Fruit fly (Drosophila melanogaster) whole organism, embryonic: ENCODE measurements around the gene Prp3.

Experiments
- Ada2b ChIP-seq: fragments of 200-800 bp; sonication (Bioruptor generic); IDR thresholded peaks from 2 replicates; pipeline ENCODE4 v1.3.6; 2022; ENCODE audit warnings: missing biosample characterization, missing genetic modification characterization
- Atf6 ChIP-seq: fragments of 200-800 bp; sonication (Bioruptor generic); IDR thresholded peaks from 2 replicates; pipeline ENCODE4 v1.3.6; 2022; ENCODE audit warnings: missing biosample characterization, missing genetic modification characterization
- Awh ChIP-seq: fragments of 200-800 bp; sonication (Bioruptor generic); IDR thresholded peaks from 2 replicates; pipeline ENCODE4, ENCODE4 v1.3.6; 2022; ENCODE audit warnings: missing biosample characterization, missing genetic modification characterization
- BtbVII ChIP-seq: fragments of 200-800 bp; sonication (Bioruptor generic); optimal IDR thresholded peaks from 3 replicates; lab custom pipeline; 2017; ENCODE audit warnings: missing biosample characterization, mild to moderate bottlenecking, missing genetic modification characterization
- C15 ChIP-seq: fragments of 200-800 bp; sonication (Bioruptor generic); IDR thresholded peaks from 3 replicates; pipeline ENCODE4 v1.3.6; 2022; ENCODE audit warnings: missing biosample characterization, missing genetic modification characterization
- CG11456 ChIP-seq: fragments of 200-800 bp; sonication (Bioruptor generic); IDR thresholded peaks from 3 replicates; pipeline ENCODE4 v1.3.6; 2022; ENCODE audit warnings: missing biosample characterization, missing genetic modification characterization
- CG11723 ChIP-seq: fragments of 200-800 bp; sonication (Bioruptor generic); optimal IDR thresholded peaks from 2 replicates; lab custom pipeline; 2017; ENCODE audit warnings: missing biosample characterization, mild to moderate bottlenecking, missing genetic modification characterization
- CG13424 ChIP-seq: fragments of 200-800 bp; sonication (Bioruptor generic); optimal IDR thresholded peaks from 2 replicates; lab custom pipeline; 2019; ENCODE audit warnings: missing biosample characterization, mild to moderate bottlenecking, missing genetic modification characterization, moderate library complexity
- CG15601 ChIP-seq: fragments of 200-800 bp; sonication (Bioruptor generic); optimal IDR thresholded peaks from 3 replicates; lab custom pipeline; 2019; ENCODE audit warnings: missing biosample characterization, mild to moderate bottlenecking, missing genetic modification characterization, moderate library complexity
- CG15696 ChIP-seq: fragments of 200-800 bp; sonication (Bioruptor generic); optimal IDR thresholded peaks from 2 replicates; lab custom pipeline; 2019; ENCODE audit warnings: missing biosample characterization, mild to moderate bottlenecking, missing genetic modification characterization, moderate library complexity
- CG16863 ChIP-seq: fragments of 200-800 bp; sonication (Bioruptor generic); optimal IDR thresholded peaks from 3 replicates; lab custom pipeline; 2016; ENCODE audit warnings: missing biosample characterization, missing genetic modification characterization
- CG17359 ChIP-seq: fragments of 200-800 bp; sonication (Bioruptor generic); optimal IDR thresholded peaks from 3 replicates; lab custom pipeline; 2018; ENCODE audit warnings: missing biosample characterization, mild to moderate bottlenecking, missing genetic modification characterization, moderate library complexity
- CG17361 ChIP-seq: fragments of 200-800 bp; sonication (Bioruptor generic); IDR thresholded peaks from 3 replicates; pipeline ENCODE4 v1.3.6; 2022; ENCODE audit warnings: missing biosample characterization, missing genetic modification characterization
- CG17568 ChIP-seq: fragments of 200-800 bp; sonication (Bioruptor generic); optimal IDR thresholded peaks from 2 replicates; lab custom pipeline; 2018; ENCODE audit warnings: missing biosample characterization, mild to moderate bottlenecking, missing genetic modification characterization, moderate library complexity
- CG18764 ChIP-seq: fragments of 200-800 bp; sonication (Bioruptor generic); optimal IDR thresholded peaks from 3 replicates; lab custom pipeline; 2016; ENCODE audit warnings: missing biosample characterization, missing genetic modification characterization
- CG4424 ChIP-seq: fragments of 200-800 bp; sonication (Bioruptor generic); optimal IDR thresholded peaks from 3 replicates; lab custom pipeline; 2016; ENCODE audit warnings: missing biosample characterization, missing genetic modification characterization
- CG6683 ChIP-seq: fragments of 200-800 bp; sonication (Bioruptor generic); optimal IDR thresholded peaks from 2 replicates; lab custom pipeline; 2017; ENCODE audit warnings: missing biosample characterization, mild to moderate bottlenecking, missing genetic modification characterization, missing genetic modification reagents
- CG7357 ChIP-seq: fragments of 200-800 bp; sonication (Bioruptor generic); IDR thresholded peaks from 3 replicates; pipeline ENCODE4 v1.3.6; 2022; ENCODE audit warnings: missing biosample characterization, missing genetic modification characterization
- CG7839 ChIP-seq: fragments of 200-800 bp; sonication (Bioruptor generic); optimal IDR thresholded peaks from 3 replicates; lab custom pipeline; 2018; ENCODE audit warnings: missing biosample characterization, mild to moderate bottlenecking, missing genetic modification characterization, moderate library complexity
- CHES-1-like ChIP-seq: fragments of 200-800 bp; sonication (Bioruptor generic); optimal IDR thresholded peaks from 2 replicates; lab custom pipeline; 2016; ENCODE audit warnings: missing biosample characterization, missing genetic modification characterization
- CTCF ChIP-seq: fragments of 200-800 bp; sonication (Bioruptor generic); optimal IDR thresholded peaks from 2 replicates; lab custom pipeline; 2017; ENCODE audit warnings: missing biosample characterization, mild to moderate bottlenecking, missing genetic modification characterization, moderate library complexity
- Dad ChIP-seq: fragments of 200-800 bp; sonication (Bioruptor generic); optimal IDR thresholded peaks from 3 replicates; lab custom pipeline; 2016; ENCODE audit warnings: missing biosample characterization, missing genetic modification characterization
- HLH4C ChIP-seq: fragments of 200-800 bp; sonication (Bioruptor generic); IDR thresholded peaks from 3 replicates; pipeline ENCODE4 v1.3.6; 2022; ENCODE audit warnings: missing biosample characterization, missing genetic modification characterization; ENCODE audit not compliant: partially characterized antibody
- HLHmδ ChIP-seq: fragments of 200-800 bp; sonication (Bioruptor generic); optimal IDR thresholded peaks from 2 replicates; lab custom pipeline; 2018; ENCODE audit warnings: missing biosample characterization, mild to moderate bottlenecking, missing genetic modification characterization, moderate library complexity
- Hsf ChIP-seq: fragments of 200-800 bp; sonication (Bioruptor generic); optimal IDR thresholded peaks from 3 replicates; lab custom pipeline; 2016; ENCODE audit warnings: missing biosample characterization, missing genetic modification characterization
- Meics ChIP-seq: fragments of 200-800 bp; sonication (Bioruptor generic); optimal IDR thresholded peaks from 2 replicates; lab custom pipeline; 2017; ENCODE audit warnings: missing biosample characterization, mild to moderate bottlenecking, missing genetic modification characterization
- Opbp ChIP-seq: fragments of 200-800 bp; sonication (Bioruptor generic); IDR thresholded peaks from 3 replicates; pipeline ENCODE4 v1.3.6; 2022; ENCODE audit warnings: missing biosample characterization, missing genetic modification characterization; ENCODE audit not compliant: partially characterized antibody
- PHDP ChIP-seq: fragments of 200-800 bp; sonication (Bioruptor generic); optimal IDR thresholded peaks from 3 replicates; lab custom pipeline; 2018; ENCODE audit warnings: missing biosample characterization, mild to moderate bottlenecking, missing genetic modification characterization, moderate library complexity
- Ravus ChIP-seq: fragments of 200-800 bp; sonication (Bioruptor generic); IDR thresholded peaks from 2 replicates; pipeline ENCODE4 v1.3.6; 2022; ENCODE audit warnings: missing biosample characterization, missing genetic modification characterization
- Rx ChIP-seq: fragments of 200-800 bp; sonication (Bioruptor generic); IDR thresholded peaks from 2 replicates; pipeline ENCODE4 v1.3.6; 2022; ENCODE audit warnings: missing biosample characterization, missing genetic modification characterization
- Scr ChIP-seq: fragments of 200-800 bp; sonication (Bioruptor generic); IDR thresholded peaks from 2 replicates; pipeline ENCODE4 v1.3.6; 2022; ENCODE audit warnings: missing biosample characterization, missing genetic modification characterization; ENCODE audit not compliant: partially characterized antibody
- Six4 ChIP-seq: fragments of 200-800 bp; sonication (Bioruptor generic); optimal IDR thresholded peaks from 2 replicates; lab custom pipeline; 2016; ENCODE audit warnings: missing biosample characterization, missing genetic modification characterization
- Sry-δ ChIP-seq: fragments of 200-800 bp; sonication (Bioruptor generic); optimal IDR thresholded peaks from 2 replicates; lab custom pipeline; 2016; ENCODE audit warnings: missing biosample characterization, missing genetic modification characterization
- Stat92E ChIP-seq, 3 experiments: fragments of >200 bp in 2 of 3; fragments of 200-800 bp in 1 of 3; sonication (Bioruptor generic) in 1 of 3; optimal IDR thresholded peaks; 2 replicates each; lab custom pipeline; 2017 to 2019; ENCODE audit warnings: missing biosample characterization in 3 of 3, missing genetic modification characterization in 3 of 3, mild to moderate bottlenecking in 1 of 3, moderate library complexity in 1 of 3
- abd-A ChIP-seq: fragments of 200-800 bp; sonication (Bioruptor generic); optimal IDR thresholded peaks from 3 replicates; lab custom pipeline; 2019; ENCODE audit warnings: missing biosample characterization, mild to moderate bottlenecking, missing genetic modification characterization, moderate library complexity
- ara ChIP-seq: fragments of 200-800 bp; sonication (Bioruptor generic); IDR thresholded peaks from 2 replicates; pipeline ENCODE4 v1.3.6; 2022; ENCODE audit warnings: missing biosample characterization, missing genetic modification characterization
- bcd ChIP-seq: fragments of 200-800 bp; sonication (Bioruptor generic); optimal IDR thresholded peaks from 2 replicates; lab custom pipeline; 2017; ENCODE audit warnings: missing biosample characterization, mild to moderate bottlenecking, missing genetic modification characterization
- ci ChIP-seq: fragments of 200-800 bp; sonication (Bioruptor generic); IDR thresholded peaks from 3 replicates; pipeline ENCODE4 v1.3.6; 2022; ENCODE audit warnings: missing biosample characterization, missing genetic modification characterization
- emc ChIP-seq: fragments of 200-800 bp; sonication (Bioruptor generic); optimal IDR thresholded peaks from 2 replicates; lab custom pipeline; 2016; ENCODE audit warnings: missing biosample characterization, missing genetic modification characterization
- ewg ChIP-seq: fragments of 200-800 bp; sonication (Bioruptor generic); optimal IDR thresholded peaks from 3 replicates; lab custom pipeline; 2017; ENCODE audit warnings: mild to moderate bottlenecking, missing biosample characterization, missing genetic modification reagents, missing genetic modification characterization
- gfzf ChIP-seq: fragments of 200-800 bp; sonication (Bioruptor generic); optimal IDR thresholded peaks from 2 replicates; lab custom pipeline; 2016; ENCODE audit warnings: missing biosample characterization, mild to moderate bottlenecking, missing genetic modification characterization, moderate library complexity
- gsb-n ChIP-seq: fragments of 200-800 bp; sonication (Bioruptor generic); optimal IDR thresholded peaks from 3 replicates; lab custom pipeline; 2018; ENCODE audit warnings: missing biosample characterization, mild to moderate bottlenecking, missing genetic modification characterization
- hb ChIP-seq: fragments of 200-800 bp; sonication (Bioruptor generic); IDR thresholded peaks from 3 replicates; pipeline ENCODE4 v1.3.6; 2022; ENCODE audit warnings: missing biosample characterization, missing genetic modification characterization; ENCODE audit not compliant: partially characterized antibody
- hkb ChIP-seq, 2 experiments: fragments of 200-800 bp in 1 of 2; fragments of >200 bp in 1 of 2; sonication (Bioruptor generic) in 1 of 2; IDR thresholded peaks in 1 of 2; optimal IDR thresholded peaks in 1 of 2; 2 replicates each; pipeline versions ENCODE4 v1.3.6 to Lab custom; 2017 to 2022; ENCODE audit warnings: missing biosample characterization in 1 of 2, missing genetic modification characterization in 1 of 2
- insv ChIP-seq, 2 experiments: fragments of 200-800 bp; sonication (Bioruptor generic); optimal IDR thresholded peaks; 3 replicates each; lab custom pipeline; 2016 to 2018; ENCODE audit warnings: missing biosample characterization in 2 of 2, missing genetic modification characterization in 2 of 2
- run ChIP-seq: fragments of 200-800 bp; sonication (Bioruptor generic); optimal IDR thresholded peaks from 3 replicates; lab custom pipeline; 2018; ENCODE audit warnings: missing biosample characterization, mild to moderate bottlenecking, missing genetic modification characterization
- ssp ChIP-seq: fragments of 200-800 bp; sonication (Bioruptor generic); IDR thresholded peaks from 2 replicates; pipeline ENCODE4 v1.3.6; 2022; ENCODE audit warnings: missing biosample characterization, missing genetic modification characterization
- tll ChIP-seq, 2 experiments: fragments of 200-800 bp in 1 of 2; fragments of >200 bp in 1 of 2; sonication (Bioruptor generic) in 1 of 2; optimal IDR thresholded peaks; 2 replicates each; lab custom pipeline; 2017 to 2019; ENCODE audit warnings: missing biosample characterization in 2 of 2, missing genetic modification characterization in 2 of 2, mild to moderate bottlenecking in 1 of 2, moderate library complexity in 1 of 2
- trem ChIP-seq: fragments of 200-800 bp; optimal IDR thresholded peaks from 3 replicates; lab custom pipeline; 2019; ENCODE audit warnings: missing biosample characterization, mild to moderate bottlenecking, missing genetic modification characterization, moderate library complexity
- wor ChIP-seq: fragments of 200-800 bp; sonication (Bioruptor generic); IDR thresholded peaks from 2 replicates; pipeline ENCODE4 v1.3.6; 2022; ENCODE audit warnings: missing biosample characterization, missing genetic modification characterization
- z ChIP-seq: fragments of 200-800 bp; sonication (Bioruptor generic); IDR thresholded peaks from 3 replicates; pipeline ENCODE4 v1.3.6; 2022; ENCODE audit warnings: missing biosample characterization, missing genetic modification characterization

The Prp3 gene

DNA sequence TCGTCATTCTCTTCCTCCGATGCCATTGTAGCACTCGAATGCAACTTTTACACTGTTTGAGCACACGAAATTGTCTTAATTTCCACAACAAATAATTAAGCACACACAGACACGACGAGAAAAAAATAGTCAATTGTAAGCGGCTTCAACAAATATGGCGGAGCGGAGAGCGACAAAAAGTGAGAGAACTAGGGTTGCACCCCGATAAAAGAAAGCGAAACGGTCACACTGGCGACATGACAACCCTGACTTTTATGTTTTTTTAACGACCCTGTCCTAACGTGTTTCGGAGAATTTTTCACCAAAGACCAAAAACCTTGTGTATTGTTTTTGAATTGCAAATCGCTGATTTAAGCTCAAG lies at the start of gene Prp3, which contains the start of gene Mi-2:
Gene Prp3, plus strand, starts transcription at position 247 of the 361 bp plus-strand sequence.
Gene Mi-2, minus strand, starts transcription at position 162 of the 361 bp plus-strand sequence.
- TF ChIP-seq z (GFP tag; lab: Robert Waterston, UW) (no peak; the same call in 2 of the 3 replicates), HLH4C (no peak), Awh (GFP tag; lab: Robert Waterston, UW) (no peak), CG13424 (tag; lab: Kevin White, UChicago) (no peak), CG11723 (no peak), hkb (optimal IDR thresholded peaks at IDR 0.05; lab: Kevin White, UChicago) (no peak), hkb (GFP tag; IDR thresholded peaks at IDR 0.05; lab: Robert Waterston, UW) (0 out of 2 replicates have a peak, but pooled peaks have one; percentile 22), Ravus (GFP tag; lab: Robert Waterston, UW) (no peak), bcd (GFP tag; lab: Kevin White, UChicago) (peak; percentile 7), CG11456 (no peak), Dad (GFP tag; lab: Kevin White, UChicago) (no peak), Rx (GFP tag; lab: Robert Waterston, UW) (no peak), CG7839 (tag; lab: Kevin White, UChicago) (no peak), CG17359 (no peak), ssp (no peak), CHES-1-like (GFP tag; lab: Kevin White, UChicago) (peak; percentile 61), abd-A (no peak), CG17361 (no peak), CG4424 (GFP tag; lab: Kevin White, UChicago) (no peak), CG17568 (GFP tag; lab: Kevin White, UChicago) (no peak), CTCF (GFP tag; lab: Kevin White, UChicago) (peak; percentile 28), Scr (GFP tag; lab: Robert Waterston, UW) (peak; percentile 14; the same call in 1 of the 2 replicates), emc (GFP tag; lab: Kevin White, UChicago) (no peak), Sry-δ (GFP tag; lab: Kevin White, UChicago) (peak; percentile 68), CG7357 (GFP tag; lab: Robert Waterston, UW) (no peak), BtbVII (GFP tag; lab: Kevin White, UChicago) (no peak), tll (GFP tag; optimal IDR thresholded peaks at IDR 0.05; lab: Kevin White, UChicago) (peak in 1 of 2 experiments; percentile 11), CG15601 (peak; percentile 17), CG18764 (no peak), gsb-n (tag; lab: Kevin White, UChicago) (no peak), gfzf (GFP tag; lab: Kevin White, UChicago) (peak; percentile 73), CG15696 (tag; lab: Kevin White, UChicago) (no peak), ara (no peak), trem (tag; lab: Kevin White, UChicago) (peak; percentile 51), PHDP (tag; lab: Kevin White, UChicago) (no peak), run (tag; lab: Kevin White, UChicago) (no peak), CG16863 (no peak), Ada2b (GFP tag; lab: Robert Waterston, UW) (no peak), Hsf (GFP tag; lab: Kevin White, UChicago) (peak; percentile 21), Opbp (GFP tag; lab: Robert Waterston, UW) (0 out of 3 replicates have a peak, but pooled peaks have one; percentile 49), insv (GFP tag; optimal IDR thresholded peaks at IDR 0.05; lab: Kevin White, UChicago) (peak in 1 of 2 experiments; percentile 38), ci (GFP tag; lab: Robert Waterston, UW) (peak; percentile 68), Six4 (GFP tag; lab: Kevin White, UChicago) (no peak), HLHmδ (GFP tag; lab: Kevin White, UChicago) (no peak), Atf6 (GFP tag; lab: Robert Waterston, UW) (no peak), CG6683 (GFP tag; lab: Kevin White, UChicago) (no peak), hb (GFP tag; lab: Robert Waterston, UW) (no peak), ewg (peak; percentile 7), Stat92E (GFP tag; optimal IDR thresholded peaks at IDR 0.05; lab: Kevin White, UChicago) (peak in 1 of 3 experiments; percentile 93), wor (GFP tag; lab: Robert Waterston, UW) (no peak), Meics (GFP tag; lab: Kevin White, UChicago) (no peak), C15 (GFP tag; lab: Robert Waterston, UW) (no peak)
